Worm (Caenorhabditis elegans): ENCODE results near the gene cyn-9.

ce11 chrIII:3675480-3675879 lies 24.0 kb downstream of the cyn-9 start:
- TF ChIP-seq him-1 (tag; optimal IDR thresholded peaks at IDR 0.05) (no peak), dao-5 (tag; optimal IDR thresholded peaks at IDR 0.05) (no peak)

Measured in whole organism, L4/young adult.